Worm (Caenorhabditis elegans): ENCODE measurements around the gene C25H3.16.
A peak's percentile ranks its signal among the peaks of the same experiment; 100 is the strongest.

DNA sequence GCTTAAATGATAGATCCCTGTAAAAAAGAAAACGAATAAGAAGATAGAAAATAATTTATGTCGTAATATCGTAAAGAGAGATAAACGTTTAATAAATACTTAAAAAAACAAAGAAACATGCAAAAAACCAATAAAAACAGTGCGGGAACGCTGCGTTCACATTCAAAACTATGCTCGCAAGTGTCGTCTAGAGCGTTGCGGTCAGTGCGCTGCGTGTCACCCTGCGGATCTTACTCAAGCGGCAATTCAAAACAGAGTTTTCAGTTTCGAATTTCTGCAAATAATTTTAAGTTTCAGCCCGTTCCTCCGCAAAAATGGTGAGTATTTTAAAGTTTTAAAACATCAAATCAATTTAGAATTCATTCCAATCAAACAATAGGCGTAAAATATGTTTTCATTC is 48.7 kb downstream of the C25H3.16 start, which contains the start of the genes tiar-1 and lelo-4:
- TF ChIP-seq lsy-2 (tag; optimal IDR thresholded peaks at IDR 0.05) (peak; percentile 73 to 91), F16B12.6 (tag; optimal IDR thresholded peaks at IDR 0.05) (peak; percentile 57), sup-37 (GFP tag; optimal IDR thresholded peaks at IDR 0.05) (no peak), unc-86 (tag; optimal IDR thresholded peaks at IDR 0.05) (peak; percentile 29), sox-4 (tag; optimal IDR thresholded peaks at IDR 0.05) (no peak), vab-15 (tag; optimal IDR thresholded peaks at IDR 0.05) (no peak), fos-1 (tag; optimal IDR thresholded peaks at IDR 0.05) (peak; percentile 60), ama-1 (optimal IDR thresholded peaks at IDR 0.05) (no peak), skn-1 (tag; optimal IDR thresholded peaks at IDR 0.05) (peak; percentile 58)

Data from whole organism, L1 larva.